Comparison of ENCODE assay signal across 5 worm cellular contexts in genomic region chrIII:5715467-5715866, ce11.
TF ChIP-seq lines count a peak whose summit lies in the region.

No protein-coding gene starts in this region.

TF ChIP-seq in whole organism, L1 larva, 84 proteins besides CTCF, POLR2A, EP300 and RAD21 (continues in another document):
- TF ChIP-seq tlp-1 (tag; optimal IDR thresholded peaks at IDR 0.05; lab: Kevin White, UChicago) (no peak), lin-39 (tag; optimal IDR thresholded peaks at IDR 0.05; lab: Kevin White, UChicago) (no peak), rnt-1 (tag; optimal IDR thresholded peaks at IDR 0.05; lab: Kevin White, UChicago) (peak; percentile 75), nhr-84 (tag; optimal IDR thresholded peaks at IDR 0.05; lab: Kevin White, UChicago) (no peak), fkh-10 (GFP tag; optimal IDR thresholded peaks at IDR 0.05; lab: Kevin White, UChicago) (peak; percentile 10), ceh-88 (GFP tag; IDR thresholded peaks at IDR 0.05; lab: Robert Waterston, UW) (no peak), jun-1 (tag; optimal IDR thresholded peaks at IDR 0.05; lab: Kevin White, UChicago) (peak; percentile 18), sup-37 (GFP tag; optimal IDR thresholded peaks at IDR 0.05; lab: Kevin White, UChicago) (no peak), lin-35 (GFP tag; optimal IDR thresholded peaks at IDR 0.05; lab: Kevin White, UChicago) (peak; percentile 55 to 64), hpl-2 (GFP tag; optimal IDR thresholded peaks at IDR 0.05; lab: Kevin White, UChicago) (no peak), lsy-2 (tag; optimal IDR thresholded peaks at IDR 0.05; lab: Kevin White, UChicago) (peak; percentile 50 to 84), egl-13 (tag; optimal IDR thresholded peaks at IDR 0.05; lab: Kevin White, UChicago) (no peak), unc-62 (GFP tag; optimal IDR thresholded peaks at IDR 0.05; lab: Kevin White, UChicago) (no peak), hlh-4 (tag; optimal IDR thresholded peaks at IDR 0.05; lab: Kevin White, UChicago) (no peak), ets-5 (GFP tag; IDR thresholded peaks at IDR 0.05; lab: Robert Waterston, UW) (no peak), elt-3 (tag; optimal IDR thresholded peaks at IDR 0.05; lab: Kevin White, UChicago) (peak in 1 of 6 experiments; percentile 44), sptf-1 (tag; optimal IDR thresholded peaks at IDR 0.05; lab: Kevin White, UChicago) (no peak), ceh-90 (tag; optimal IDR thresholded peaks at IDR 0.05; lab: Kevin White, UChicago) (no peak), blmp-1 (tag; optimal IDR thresholded peaks at IDR 0.05; lab: Kevin White, UChicago) (peak; percentile 52)

TF ChIP-seq in whole organism, L3 larva, 47 proteins besides CTCF, POLR2A, EP300 and RAD21 (continues in another document):
- TF ChIP-seq pha-4 (tag; optimal IDR thresholded peaks at IDR 0.05; lab: Kevin White, UChicago) (peak; percentile 78), ceh-28 (tag; optimal IDR thresholded peaks at IDR 0.05; lab: Kevin White, UChicago) (peak; percentile 65), nhr-43 (tag; optimal IDR thresholded peaks at IDR 0.05; lab: Kevin White, UChicago; ENCODE audit: poor library complexity, severe bottlenecking) (no peak), R02D3.7 (tag; optimal IDR thresholded peaks at IDR 0.05; lab: Kevin White, UChicago) (peak; percentile 29), nhr-23 (tag; optimal IDR thresholded peaks at IDR 0.05; lab: Kevin White, UChicago) (peak; percentile 63), hmg-11 (tag; optimal IDR thresholded peaks at IDR 0.05; lab: Kevin White, UChicago) (peak; percentile 88), ztf-4 (tag; optimal IDR thresholded peaks at IDR 0.05; lab: Kevin White, UChicago) (no peak), ama-1 (optimal IDR thresholded peaks at IDR 0.05; lab: Kevin White, UChicago) (peak; percentile 82), fkh-10 (GFP tag; optimal IDR thresholded peaks at IDR 0.05; lab: Kevin White, UChicago) (no peak), lin-39 (tag; optimal IDR thresholded peaks at IDR 0.05; lab: Kevin White, UChicago) (peak; percentile 88), mdl-1 (tag; optimal IDR thresholded peaks at IDR 0.05; lab: Kevin White, UChicago) (peak; percentile 32), snpc-4 (tag; optimal IDR thresholded peaks at IDR 0.05; lab: Kevin White, UChicago) (peak; percentile 89), nhr-77 (tag; optimal IDR thresholded peaks at IDR 0.05; lab: Kevin White, UChicago) (no peak), nhr-25 (tag; optimal IDR thresholded peaks at IDR 0.05; lab: Kevin White, UChicago) (peak; percentile 75), ceh-16 (tag; optimal IDR thresholded peaks at IDR 0.05; lab: Kevin White, UChicago) (no peak), elt-2 (tag; optimal IDR thresholded peaks at IDR 0.05; lab: Kevin White, UChicago) (peak; percentile 63), jun-1 (tag; optimal IDR thresholded peaks at IDR 0.05; lab: Kevin White, UChicago) (peak; percentile 78), unc-62 (GFP tag; optimal IDR thresholded peaks at IDR 0.05; lab: Kevin White, UChicago) (peak; percentile 34), elt-3 (tag; optimal IDR thresholded peaks at IDR 0.05; lab: Kevin White, UChicago) (peak in 1 of 3 experiments; percentile 26)

TF ChIP-seq in whole organism, early embryonic, 17 proteins besides CTCF, POLR2A, EP300 and RAD21:
- TF ChIP-seq F13C5.2 (tag; optimal IDR thresholded peaks at IDR 0.05; lab: Kevin White, UChicago) (peak; percentile 54), ama-1 (optimal IDR thresholded peaks at IDR 0.05; lab: Kevin White, UChicago) (no peak), ceh-13 (GFP tag; optimal IDR thresholded peaks at IDR 0.05; lab: Kevin White, UChicago) (no peak), hmbx-1 (tag; optimal IDR thresholded peaks at IDR 0.05; lab: Kevin White, UChicago) (no peak), pes-1 (GFP tag; IDR thresholded peaks at IDR 0.05; lab: Robert Waterston, UW) (no peak), ets-7 (tag; optimal IDR thresholded peaks at IDR 0.05; lab: Kevin White, UChicago) (peak; percentile 11), scrt-1 (GFP tag; IDR thresholded peaks at IDR 0.05; lab: Robert Waterston, UW) (no peak), tbx-37 (GFP tag; conservative IDR thresholded peaks at IDR 0.05; lab: Robert Waterston, UW) (0 out of 2 replicates have a peak, but pooled peaks have one; percentile 8), tbx-11 (GFP tag; IDR thresholded peaks at IDR 0.05; lab: Robert Waterston, UW) (no peak), B0310.2 (tag; optimal IDR thresholded peaks at IDR 0.05; lab: Kevin White, UChicago) (no peak), tra-4 (tag; optimal IDR thresholded peaks at IDR 0.05; lab: Kevin White, UChicago) (no peak), sea-1 (GFP tag; conservative IDR thresholded peaks at IDR 0.05; lab: Robert Waterston, UW) (no peak), hmg-4 (GFP tag; optimal IDR thresholded peaks at IDR 0.05; lab: Kevin White, UChicago) (peak; percentile 61), aly-1 (tag; optimal IDR thresholded peaks at IDR 0.05; lab: Kevin White, UChicago) (peak; percentile 70), ceh-36 (tag; optimal IDR thresholded peaks at IDR 0.05; lab: Kevin White, UChicago) (no peak), flt-1 (GFP tag; IDR thresholded peaks at IDR 0.05; lab: Robert Waterston, UW) (no peak), hnd-1 (tag; optimal IDR thresholded peaks at IDR 0.05; lab: Kevin White, UChicago) (no peak)

TF ChIP-seq in whole organism, midembryonic, 9 proteins besides CTCF, POLR2A, EP300 and RAD21:
- TF ChIP-seq med-1 (GFP tag; optimal IDR thresholded peaks at IDR 0.05; lab: Kevin White, UChicago; ENCODE audit: insufficient read depth) (no peak), tab-1 (GFP tag; IDR thresholded peaks at IDR 0.05; lab: Robert Waterston, UW) (no peak), klf-2 (GFP tag; conservative IDR thresholded peaks at IDR 0.05; lab: Robert Waterston, UW) (no peak), flt-1 (GFP tag; IDR thresholded peaks at IDR 0.05; lab: Robert Waterston, UW) (0 out of 2 replicates have a peak, but pooled peaks have one; percentile 34), ztf-23 (GFP tag; IDR thresholded peaks at IDR 0.05; lab: Robert Waterston, UW) (peak; percentile 55; the same call in 1 of the 2 replicates), cog-1 (tag; optimal IDR thresholded peaks at IDR 0.05; lab: Kevin White, UChicago) (peak; percentile 77), ztf-29 (GFP tag; IDR thresholded peaks at IDR 0.05; lab: Robert Waterston, UW) (peak; percentile 32; the same call in 1 of the 2 replicates), ref-1 (GFP tag; conservative IDR thresholded peaks at IDR 0.05; lab: Robert Waterston, UW) (no peak), T22C8.4 (GFP tag; IDR thresholded peaks at IDR 0.05; lab: Robert Waterston, UW) (no peak)
TF ChIP-seq in whole organism, midembryonic: peak in this region for 4.

TF ChIP-seq in whole organism, young adult, 124 proteins besides CTCF, POLR2A, EP300 and RAD21 (continues in another document):
- TF ChIP-seq C17E4.6 (GFP tag; IDR thresholded peaks at IDR 0.05; lab: Robert Waterston, UW) (no peak), somi-1 (GFP tag; optimal IDR thresholded peaks at IDR 0.05; lab: Kevin White, UChicago) (no peak), F57A8.1 (GFP tag; optimal IDR thresholded peaks at IDR 0.05; lab: Kevin White, UChicago) (no peak), unc-130 (GFP tag; optimal IDR thresholded peaks at IDR 0.05; lab: Kevin White, UChicago) (no peak), dox-1 (GFP tag; IDR thresholded peaks at IDR 0.05; lab: Robert Waterston, UW) (peak; percentile 33; the same call in 1 of the 2 replicates), nfyb-1 (GFP tag; IDR thresholded peaks at IDR 0.05; lab: Robert Waterston, UW) (peak; percentile 40; the same call in 1 of the 2 replicates), nhr-27 (tag; optimal IDR thresholded peaks at IDR 0.05; lab: Kevin White, UChicago) (peak; percentile 16), let-607 (tag; optimal IDR thresholded peaks at IDR 0.05; lab: Kevin White, UChicago) (peak; percentile 69 to 79), snpc-1.3 (tag; optimal IDR thresholded peaks at IDR 0.05; lab: Kevin White, UChicago; ENCODE audit: insufficient read depth) (no peak), hmg-1.2 (GFP tag; IDR thresholded peaks at IDR 0.05; lab: Robert Waterston, UW) (peak; percentile 88; the same call in 1 of the 2 replicates), ceh-27 (GFP tag; optimal IDR thresholded peaks at IDR 0.05; lab: Kevin White, UChicago) (peak; percentile 87), bed-2 (GFP tag; IDR thresholded peaks at IDR 0.05; lab: Robert Waterston, UW) (no peak), ztf-26 (tag; optimal IDR thresholded peaks at IDR 0.05; lab: Kevin White, UChicago) (peak; percentile 81), ztf-28 (GFP tag; IDR thresholded peaks at IDR 0.05; lab: Robert Waterston, UW) (0 out of 2 replicates have a peak, but pooled peaks have one; percentile 26), nhr-80 (tag; optimal IDR thresholded peaks at IDR 0.05; lab: Kevin White, UChicago) (peak; percentile 79), T07F8.4 (tag; optimal IDR thresholded peaks at IDR 0.05; lab: Kevin White, UChicago) (no peak), zfh-2 (GFP tag; conservative IDR thresholded peaks at IDR 0.05; lab: Robert Waterston, UW) (peak; percentile 94), nhr-179 (tag; optimal IDR thresholded peaks at IDR 0.05; lab: Kevin White, UChicago) (no peak), madf-6 (GFP tag; IDR thresholded peaks at IDR 0.05; lab: Robert Waterston, UW) (no peak; the same call in 1 of the 2 replicates), F37B4.10 (GFP tag; IDR thresholded peaks at IDR 0.05; lab: Robert Waterston, UW) (no peak), snpc-4 (GFP tag; optimal IDR thresholded peaks at IDR 0.05; lab: Kevin White, UChicago) (no peak), snpc-4 (tag; optimal IDR thresholded peaks at IDR 0.05; lab: Kevin White, UChicago) (peak in 2 of 4 experiments; percentile 38), lin-54 (GFP tag; optimal IDR thresholded peaks at IDR 0.05; lab: Kevin White, UChicago) (peak; percentile 1), cebp-1 (GFP tag; IDR thresholded peaks at IDR 0.05; lab: Robert Waterston, UW) (no peak), cebp-1 (tag; optimal IDR thresholded peaks at IDR 0.05; lab: Kevin White, UChicago) (peak; percentile 52), F57C9.4 (tag; optimal IDR thresholded peaks at IDR 0.05; lab: Kevin White, UChicago) (no peak), C06A6.2 (GFP tag; conservative IDR thresholded peaks at IDR 0.05; lab: Robert Waterston, UW) (no peak), madf-3 (GFP tag; IDR thresholded peaks at IDR 0.05; lab: Robert Waterston, UW) (peak; percentile 65; the same call in 1 of the 2 replicates), tbx-9 (tag; optimal IDR thresholded peaks at IDR 0.05; lab: Kevin White, UChicago; ENCODE audit: borderline replicate concordance) (no peak), ztf-18 (tag; optimal IDR thresholded peaks at IDR 0.05; lab: Kevin White, UChicago) (peak; percentile 17), hsf-1 (GFP tag; IDR thresholded peaks at IDR 0.05; lab: Robert Waterston, UW) (0 out of 2 replicates have a peak, but pooled peaks have one; percentile 41), attf-6 (GFP tag; IDR thresholded peaks at IDR 0.05; lab: Robert Waterston, UW) (0 out of 2 replicates have a peak, but pooled peaks have one; percentile 26), chd-7 (tag; optimal IDR thresholded peaks at IDR 0.05; lab: Kevin White, UChicago) (peak; percentile 11), tbp1 (GFP tag; optimal IDR thresholded peaks at IDR 0.05; lab: Kevin White, UChicago) (peak; percentile 45)

Comparison
In these comparisons a context has a peak if more than half of its experiments do, and no peak if none do; other contexts are left out.
1. Of the 8 proteins assayed by ChIP-seq in both whole organism, young adult and whole organism, L1 larva: peak only in whole organism, young adult: none; only in whole organism, L1 larva: dpl-1 and efl-1; in both: none; in neither: 4; mixed calls (peak in some experiments, not most) for 2.